Worm (Caenorhabditis elegans): Measurements from ENCODE around the gene mpk-2.

- TF ChIP-seq nhr-19 (GFP tag; conservative IDR thresholded peaks at IDR 0.05) (no peak), unc-62 (GFP tag; optimal IDR thresholded peaks at IDR 0.05) (no peak), pag-3 (tag; optimal IDR thresholded peaks at IDR 0.05; ENCODE audit: borderline replicate concordance, insufficient read depth) (no peak), tbx-2 (tag; optimal IDR thresholded peaks at IDR 0.05) (no peak), ceh-90 (tag; optimal IDR thresholded peaks at IDR 0.05) (no peak), lin-13 (GFP tag; optimal IDR thresholded peaks at IDR 0.05) (no peak), mab-9 (GFP tag; IDR thresholded peaks at IDR 0.05) (no peak), ces-1 (GFP tag; optimal IDR thresholded peaks at IDR 0.05) (no peak), dsc-1 (tag; optimal IDR thresholded peaks at IDR 0.05) (no peak), lin-15B (tag; optimal IDR thresholded peaks at IDR 0.05) (no peak), elt-2 (tag; optimal IDR thresholded peaks at IDR 0.05) (peak; percentile 91), nhr-76 (tag; optimal IDR thresholded peaks at IDR 0.05) (no peak)
Observed at ce11 chrII:5141945-5142514, 38.1 kb downstream of the mpk-2 start, which contains the start of gene nas-29.
